Worm (Caenorhabditis elegans) whole organism, L4 larva: ENCODE results near the gene T28C12.1.

Experiments used
- D1046.2 ChIP-seq: fragments of 200-800 bp; sonication (Bioruptor generic); IDR thresholded peaks from 2 replicates; pipeline ENCODE4 v1.3.6; 2022; ENCODE audit warnings: missing genetic modification characterization, missing compliant biosample characterization
- F10B5.3 ChIP-seq: sonication (generic microtip); optimal IDR thresholded peaks from 2 replicates; lab custom pipeline; 2016; ENCODE audit warnings: mild to moderate bottlenecking, missing genetic modification characterization, missing compliant biosample characterization
- F37D6.2 ChIP-seq: sonication (generic microtip); optimal IDR thresholded peaks from 2 replicates; lab custom pipeline; 2016; ENCODE audit warnings: mild to moderate bottlenecking, missing genetic modification characterization, missing compliant biosample characterization
- F44E2.7 ChIP-seq: fragments of 200-800 bp; sonication (Bioruptor generic); IDR thresholded peaks from 2 replicates; pipeline ENCODE4 v2.1.2; 2022; ENCODE audit warnings: missing genetic modification characterization, missing compliant biosample characterization
- F49E8.2 ChIP-seq: sonication (generic microtip); optimal IDR thresholded peaks from 2 replicates; lab custom pipeline; 2016; ENCODE audit warnings: missing compliant biosample characterization, mild to moderate bottlenecking, missing genetic modification characterization, borderline replicate concordance
- R02D3.7 ChIP-seq: fragments of 150-350 bp; sonication (generic microtip); optimal IDR thresholded peaks from 3 replicates; lab custom pipeline; 2014; ENCODE audit warnings: missing biosample characterization, missing genetic modification characterization
- Y5F2A.4 ChIP-seq: fragments of 200-800 bp; sonication (Bioruptor generic); optimal IDR thresholded peaks from 2 replicates; lab custom pipeline; 2018; ENCODE audit warnings: mild to moderate bottlenecking, missing genetic modification characterization, missing compliant biosample characterization
- aha-1 ChIP-seq: fragments of 150-350 bp; peaks from one replicate; lab custom pipeline; 2014; ENCODE audit warnings: missing biosample characterization, missing genetic modification characterization
- aly-2 ChIP-seq: sonication (generic microtip); optimal IDR thresholded peaks from 2 replicates; lab custom pipeline; 2018; ENCODE audit warnings: missing biosample characterization, missing genetic modification characterization
- arid-1 ChIP-seq: fragments of 200-800 bp; sonication (Bioruptor generic); conservative IDR thresholded peaks from 2 replicates; pipeline ENCODE4 v1.3.6; 2022; ENCODE audit warnings: missing genetic modification reagents, missing genetic modification characterization, missing compliant biosample characterization
- ceh-20 ChIP-seq: fragments of 200-800 bp; sonication (Bioruptor generic); IDR thresholded peaks from 2 replicates; pipeline ENCODE4 v1.3.6; 2022; ENCODE audit warnings: missing genetic modification reagents, missing genetic modification characterization, missing compliant biosample characterization
- cey-2 ChIP-seq: sonication (generic microtip); optimal IDR thresholded peaks from 3 replicates; lab custom pipeline; 2017; ENCODE audit warnings: missing genetic modification characterization, mild to moderate bottlenecking, missing compliant biosample characterization, antibody characterized with exemption, borderline replicate concordance; ENCODE audit not compliant: insufficient read depth
- ctbp-1 ChIP-seq: fragments of 200-800 bp; sonication (Bioruptor generic); IDR thresholded peaks from 2 replicates; pipeline ENCODE4 v1.3.6; 2022; ENCODE audit warnings: missing genetic modification reagents, missing genetic modification characterization, missing compliant biosample characterization
- daf-12 ChIP-seq: fragments of 150-350 bp; optimal IDR thresholded peaks from 2 replicates; lab custom pipeline; 2014; ENCODE audit warnings: missing biosample characterization, missing genetic modification reagents, missing genetic modification characterization
- daf-16 ChIP-seq, 3 experiments: sonication (generic microtip); optimal IDR thresholded peaks; 2 replicates each; lab custom pipeline; 2016 to 2017; ENCODE audit warnings: missing genetic modification characterization in 3 of 3, missing genetic modification reagents in 3 of 3, mild to moderate bottlenecking in 2 of 3, missing compliant biosample characterization in 2 of 3, missing biosample characterization in 1 of 3, moderate library complexity in 1 of 3
- dmd-6 ChIP-seq: fragments of 200-800 bp; sonication (Bioruptor generic); IDR thresholded peaks from 2 replicates; pipeline ENCODE4 v1.3.6; 2022; ENCODE audit warnings: missing genetic modification reagents, missing genetic modification characterization, missing compliant biosample characterization
- dmd-8 ChIP-seq: fragments of 200-800 bp; sonication (Bioruptor generic); IDR thresholded peaks from 2 replicates; pipeline ENCODE4 v1.3.6; 2022; ENCODE audit warnings: missing genetic modification characterization, missing compliant biosample characterization
- dpl-1 ChIP-seq: fragments of 150-350 bp; optimal IDR thresholded peaks from 2 replicates; lab custom pipeline; 2014; ENCODE audit warnings: missing biosample characterization, missing genetic modification reagents, missing genetic modification characterization
- dve-1 ChIP-seq: sonication (generic microtip); optimal IDR thresholded peaks from 2 replicates; lab custom pipeline; 2017; ENCODE audit warnings: antibody characterized with exemption, mild to moderate bottlenecking, missing genetic modification characterization, missing compliant biosample characterization; ENCODE audit not compliant: insufficient read depth
- fkh-10 ChIP-seq: fragments of 150-350 bp; optimal IDR thresholded peaks from 2 replicates; lab custom pipeline; 2014; ENCODE audit warnings: missing biosample characterization, missing genetic modification reagents, missing genetic modification characterization
- fos-1 ChIP-seq: fragments of 150-350 bp; optimal IDR thresholded peaks from 2 replicates; lab custom pipeline; 2014; ENCODE audit warnings: missing biosample characterization, missing genetic modification characterization
- hlh-11 ChIP-seq: fragments of 200-800 bp; sonication (Bioruptor generic); optimal IDR thresholded peaks from 2 replicates; lab custom pipeline; 2018; ENCODE audit warnings: mild to moderate bottlenecking, missing genetic modification characterization, missing compliant biosample characterization
- hlh-30 ChIP-seq: sonication (generic microtip); optimal IDR thresholded peaks from 2 replicates; lab custom pipeline; 2017; ENCODE audit warnings: antibody characterized with exemption, mild to moderate bottlenecking, missing genetic modification characterization, missing compliant biosample characterization; ENCODE audit not compliant: insufficient read depth
- hmg-1.1 ChIP-seq: fragments of 200-800 bp; sonication (Bioruptor generic); IDR thresholded peaks from 2 replicates; pipeline ENCODE4 v1.3.6; 2022; ENCODE audit warnings: missing genetic modification reagents, missing genetic modification characterization, missing compliant biosample characterization
- lin-13 ChIP-seq: fragments of 150-350 bp; optimal IDR thresholded peaks from 2 replicates; lab custom pipeline; 2014; ENCODE audit warnings: missing biosample characterization, missing genetic modification reagents, missing genetic modification characterization
- lin-39 ChIP-seq: fragments of 150-350 bp; optimal IDR thresholded peaks from 2 replicates; lab custom pipeline; 2014; ENCODE audit warnings: missing biosample characterization, missing genetic modification reagents, missing genetic modification characterization
- lsy-2 ChIP-seq, 2 experiments: fragments of 150-350 bp in 1 of 2; sonication (generic microtip) in 1 of 2; optimal IDR thresholded peaks; 2 replicates each; lab custom pipeline; 2014 to 2017; ENCODE audit warnings: missing biosample characterization in 2 of 2, missing genetic modification characterization in 2 of 2
- madf-5 ChIP-seq, 2 experiments: fragments of 200-800 bp; sonication (Bioruptor generic); IDR thresholded peaks; 2 replicates each; pipeline ENCODE4 v1.3.6; 2022; ENCODE audit warnings: missing compliant biosample characterization in 2 of 2, missing genetic modification characterization in 2 of 2
- mdl-1 ChIP-seq, 2 experiments: fragments of 150-350 bp in 1 of 2; sonication (generic microtip) in 1 of 2; optimal IDR thresholded peaks; 2 replicates each; lab custom pipeline; 2014 to 2017; ENCODE audit warnings: missing biosample characterization in 2 of 2, missing genetic modification characterization in 2 of 2
- mep-1 ChIP-seq: fragments of 150-350 bp; sonication (generic microtip); optimal IDR thresholded peaks from 3 replicates; lab custom pipeline; 2014; ENCODE audit warnings: missing biosample characterization, missing genetic modification characterization
- mes-2 ChIP-seq: sonication (generic microtip); optimal IDR thresholded peaks from 2 replicates; lab custom pipeline; 2016; ENCODE audit warnings: missing genotype, mild to moderate bottlenecking, missing genetic modification characterization, missing compliant biosample characterization; ENCODE audit not compliant: poor library complexity, severe bottlenecking
- nhr-10 ChIP-seq: fragments of 150-350 bp; optimal IDR thresholded peaks from 2 replicates; lab custom pipeline; 2014; ENCODE audit warnings: missing biosample characterization, missing genetic modification characterization
- nhr-111 ChIP-seq: fragments of 200-800 bp; sonication (Bioruptor generic); optimal IDR thresholded peaks from 2 replicates; lab custom pipeline; 2018; ENCODE audit warnings: mild to moderate bottlenecking, missing genetic modification characterization, missing compliant biosample characterization
- nhr-237 ChIP-seq: sonication (generic microtip); optimal IDR thresholded peaks from 2 replicates; lab custom pipeline; 2017; ENCODE audit warnings: missing biosample characterization, missing genetic modification characterization
- nhr-28 ChIP-seq: fragments of 150-350 bp; optimal IDR thresholded peaks from 2 replicates; lab custom pipeline; 2014; ENCODE audit warnings: missing biosample characterization, missing genetic modification characterization
- nhr-41 ChIP-seq: fragments of 200-800 bp; sonication (Bioruptor generic); IDR thresholded peaks from 2 replicates; pipeline ENCODE4 v1.3.6; 2022; ENCODE audit warnings: missing genetic modification reagents, missing genetic modification characterization, missing compliant biosample characterization
- nhr-42 ChIP-seq: fragments of 200-800 bp; sonication (Bioruptor generic); IDR thresholded peaks from 2 replicates; pipeline ENCODE4 v1.3.6; 2022; ENCODE audit warnings: missing genetic modification characterization, missing compliant biosample characterization
- nhr-48 ChIP-seq: sonication (generic microtip); optimal IDR thresholded peaks from 2 replicates; lab custom pipeline; 2016; ENCODE audit warnings: mild to moderate bottlenecking, missing genetic modification characterization, missing compliant biosample characterization
- php-3 ChIP-seq: fragments of 200-800 bp; sonication (Bioruptor generic); IDR thresholded peaks from 2 replicates; pipeline ENCODE4 v1.3.6; 2022; ENCODE audit warnings: missing genetic modification reagents, missing genetic modification characterization, missing compliant biosample characterization
- pqm-1 ChIP-seq: sonication (generic microtip); optimal IDR thresholded peaks from 2 replicates; lab custom pipeline; 2017; ENCODE audit warnings: missing biosample characterization, missing genetic modification characterization
- rbr-2 ChIP-seq: sonication (generic microtip); optimal IDR thresholded peaks from 2 replicates; lab custom pipeline; 2016; ENCODE audit warnings: missing genotype, missing genetic modification characterization, missing compliant biosample characterization
- saeg-2 ChIP-seq: fragments of 200-800 bp; sonication (Bioruptor generic); IDR thresholded peaks from 2 replicates; pipeline ENCODE4 v1.3.6; 2022; ENCODE audit warnings: missing genetic modification reagents, missing genetic modification characterization, missing compliant biosample characterization
- set-16 ChIP-seq: fragments of 200-800 bp; sonication (Bioruptor generic); IDR thresholded peaks from 2 replicates; pipeline ENCODE4 v1.3.6; 2022; ENCODE audit warnings: missing genetic modification reagents, missing genetic modification characterization, missing compliant biosample characterization
- skn-1 ChIP-seq: fragments of 150-350 bp; optimal IDR thresholded peaks from 2 replicates; lab custom pipeline; 2014; ENCODE audit warnings: missing biosample characterization, missing genetic modification characterization
- snpc-1.2 ChIP-seq: fragments of 200-800 bp; sonication (Bioruptor generic); IDR thresholded peaks from 2 replicates; pipeline ENCODE4 v1.3.6; 2022; ENCODE audit warnings: missing genetic modification reagents, missing genetic modification characterization, missing compliant biosample characterization
- snpc-4 ChIP-seq: fragments of 150-350 bp; optimal IDR thresholded peaks from 2 replicates; lab custom pipeline; 2014; ENCODE audit warnings: missing biosample characterization, missing genetic modification characterization
- tra-1 ChIP-seq: fragments of 200-800 bp; sonication (Bioruptor generic); IDR thresholded peaks from 2 replicates; pipeline ENCODE4 v1.3.6; 2022; ENCODE audit warnings: missing genetic modification reagents, missing genetic modification characterization, missing compliant biosample characterization
- unc-39 ChIP-seq: sonication (generic microtip); optimal IDR thresholded peaks from 2 replicates; lab custom pipeline; 2017; ENCODE audit warnings: missing biosample characterization, missing genetic modification characterization
- unc-62 ChIP-seq, 3 experiments: fragments of 150-350 bp in 1 of 3; sonication (generic microtip); optimal IDR thresholded peaks in 2 of 3; peaks in 1 of 3; 1 replicate in 1 of 3; 2 replicates in 2 of 3; lab custom pipeline; 2014 to 2017; ENCODE audit warnings: missing biosample characterization in 3 of 3, missing genetic modification characterization in 3 of 3, missing genetic modification reagents in 3 of 3, missing genotype in 1 of 3
- vab-7 ChIP-seq: fragments of 200-800 bp; sonication (Bioruptor generic); IDR thresholded peaks from 2 replicates; pipeline ENCODE4 v1.3.6; 2022; ENCODE audit warnings: missing genetic modification reagents, missing genetic modification characterization, missing compliant biosample characterization
- zfp-3 ChIP-seq: fragments of 200-800 bp; sonication (Bioruptor generic); conservative IDR thresholded peaks from 2 replicates; pipeline ENCODE4 v1.3.6; 2022; ENCODE audit warnings: missing genetic modification reagents, missing genetic modification characterization, missing compliant biosample characterization

The T28C12.1 gene

ce11 chrV:6350109-6350508 lies 18.4 kb downstream of the T28C12.1 start:
- TF ChIP-seq aly-2 (no peak), tra-1 (GFP tag; lab: Robert Waterston, UW) (no peak), F44E2.7 (no peak), mep-1 (peak; percentile 46), nhr-48 (no peak), arid-1 (GFP tag; lab: Robert Waterston, UW) (no peak), fkh-10 (GFP tag; lab: Kevin White, UChicago) (peak; percentile 61), aha-1 (tag; lab: Kevin White, UChicago) (peak; percentile 54), R02D3.7 (tag; lab: Kevin White, UChicago) (no peak), nhr-42 (GFP tag; lab: Robert Waterston, UW) (no peak), rbr-2 (tag; lab: Kevin White, UChicago) (peak; percentile 45), F49E8.2 (tag; lab: Kevin White, UChicago) (no peak), vab-7 (GFP tag; lab: Robert Waterston, UW) (no peak), lin-13 (GFP tag; lab: Kevin White, UChicago) (no peak), nhr-237 (no peak), hlh-11 (tag; lab: Kevin White, UChicago) (peak; percentile 45), set-16 (peak; percentile 63), nhr-111 (GFP tag; lab: Kevin White, UChicago) (no peak), hlh-30 (tag; lab: Kevin White, UChicago) (no peak), F10B5.3 (no peak), ctbp-1 (no peak), dmd-8 (GFP tag; lab: Robert Waterston, UW) (no peak), D1046.2 (GFP tag; lab: Robert Waterston, UW) (no peak), fos-1 (tag; lab: Kevin White, UChicago) (no peak), pqm-1 (tag; lab: Kevin White, UChicago) (no peak), hmg-1.1 (GFP tag; lab: Robert Waterston, UW) (0 out of 2 replicates have a peak, but pooled peaks have one; percentile 45), nhr-28 (tag; lab: Kevin White, UChicago) (no peak), dmd-6 (peak; percentile 20; the same call in 1 of the 2 replicates), mdl-1 (tag; optimal IDR thresholded peaks at IDR 0.05; lab: Kevin White, UChicago) (peak in 1 of 2 experiments; percentile 58), lin-39 (tag; lab: Kevin White, UChicago) (no peak), Y5F2A.4 (GFP tag; lab: Kevin White, UChicago) (no peak), zfp-3 (GFP tag; lab: Robert Waterston, UW) (no peak), php-3 (GFP tag; lab: Robert Waterston, UW) (no peak), daf-16 (GFP tag; optimal IDR thresholded peaks at IDR 0.05; lab: Kevin White, UChicago) (peak in 1 of 2 experiments; percentile 10), daf-16 (tag; optimal IDR thresholded peaks at IDR 0.05; lab: Kevin White, UChicago) (no peak), unc-62 (GFP tag; optimal IDR thresholded peaks at IDR 0.05 in 1 of 2; lab: Kevin White, UChicago) (no peak), unc-62 (tag; optimal IDR thresholded peaks at IDR 0.05; lab: Kevin White, UChicago) (no peak), lsy-2 (tag; optimal IDR thresholded peaks at IDR 0.05; lab: Kevin White, UChicago) (peak in 1 of 2 experiments; percentile 5), skn-1 (tag; lab: Kevin White, UChicago) (no peak), daf-12 (tag; lab: Kevin White, UChicago) (no peak), ceh-20 (GFP tag; lab: Robert Waterston, UW) (peak; percentile 68; the same call in 1 of the 2 replicates), mes-2 (tag; lab: Kevin White, UChicago) (no peak), madf-5 (GFP tag; IDR thresholded peaks at IDR 0.05; lab: Robert Waterston, UW) (no peak), unc-39 (no peak), snpc-1.2 (GFP tag; lab: Robert Waterston, UW) (no peak), dve-1 (no peak), F37D6.2 (tag; lab: Kevin White, UChicago) (peak; percentile 19), saeg-2 (GFP tag; lab: Robert Waterston, UW) (no peak), cey-2 (tag; lab: Kevin White, UChicago) (no peak), dpl-1 (no peak), nhr-41 (no peak), snpc-4 (tag; lab: Kevin White, UChicago) (no peak), nhr-10 (tag; lab: Kevin White, UChicago) (no peak)
